Worm (Caenorhabditis elegans): Measurements from ENCODE around the gene Y43F8B.7.

DNA sequence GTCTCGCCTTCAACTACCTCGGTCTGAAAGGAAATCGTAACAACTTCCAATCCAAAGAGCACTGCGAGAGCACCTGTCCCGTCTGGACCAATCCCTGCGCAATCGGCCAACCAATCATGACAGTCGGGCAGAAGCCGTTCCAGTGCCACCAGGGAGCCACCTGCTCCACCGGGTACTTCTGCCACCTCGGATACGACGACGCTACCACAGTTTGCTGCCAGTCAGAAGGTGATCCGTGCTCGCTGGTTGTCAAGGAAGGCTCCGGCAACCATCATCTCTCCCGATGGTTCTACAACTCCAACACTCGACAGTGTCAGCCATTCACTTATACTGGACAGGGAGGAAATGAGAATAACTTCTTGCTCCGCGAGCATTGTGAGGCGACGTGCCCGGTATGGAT, 18.5 kb downstream of the Y43F8B.7 start:
- no peak for TF ChIP-seq nhr-77 (tag; optimal IDR thresholded peaks at IDR 0.05)
- TF ChIP-seq daf-16 (GFP tag; optimal IDR thresholded peaks at IDR 0.05) = no peak
- TF ChIP-seq daf-16 (tag; optimal IDR thresholded peaks at IDR 0.05) = no peak
- TF ChIP-seq zip-2 (tag; optimal IDR thresholded peaks at IDR 0.05) = no peak
